Worm (Caenorhabditis elegans): ENCODE results near the gene abhd-3.2.
A peak's percentile ranks its signal among the peaks of the same experiment; 100 is the strongest.

abhd-3.2 gene

DNA sequence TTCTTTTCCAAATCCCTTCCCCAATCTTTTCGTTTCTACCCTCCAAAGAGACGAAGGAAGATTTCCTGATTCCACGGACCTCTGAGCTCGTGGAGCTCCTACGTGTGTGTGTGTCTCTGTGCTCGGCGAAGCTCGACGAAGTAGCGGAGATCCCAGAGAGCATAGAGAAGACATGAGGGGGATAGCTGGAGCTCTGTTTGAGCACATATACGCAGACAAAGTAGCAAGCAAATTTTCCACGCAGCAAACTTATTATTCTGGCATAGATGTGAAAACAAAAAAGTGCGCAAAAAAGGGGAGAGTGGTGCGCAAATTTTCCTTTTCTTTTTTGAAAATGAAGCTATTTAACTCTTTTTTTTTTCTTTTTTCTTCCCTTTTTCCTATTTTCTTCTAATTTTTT lies 44.9 kb downstream of the abhd-3.2 start (continued):
- peak; percentile 55 for TF ChIP-seq skn-1 (tag; optimal IDR thresholded peaks at IDR 0.05)
- TF ChIP-seq ama-1 (optimal IDR thresholded peaks at IDR 0.05) = no peak
- TF ChIP-seq nhr-28 (tag; optimal IDR thresholded peaks at IDR 0.05) = no peak
- TF ChIP-seq mep-1 (tag; optimal IDR thresholded peaks at IDR 0.05) = peak; percentile 4
- TF ChIP-seq zag-1 (tag; optimal IDR thresholded peaks at IDR 0.05) = no peak
- TF ChIP-seq lsy-2 (tag; optimal IDR thresholded peaks at IDR 0.05) = peak in 1 of 2 experiments; percentile 26
- no peak for TF ChIP-seq isw-1 (GFP tag; IDR thresholded peaks at IDR 0.05)
- TF ChIP-seq unc-30 (tag; optimal IDR thresholded peaks at IDR 0.05) = no peak
- TF ChIP-seq unc-130 (tag; optimal IDR thresholded peaks at IDR 0.05) = peak; percentile 13
- TF ChIP-seq F16B12.6 (tag; optimal IDR thresholded peaks at IDR 0.05) = no peak
- TF ChIP-seq nhr-19 (GFP tag; conservative IDR thresholded peaks at IDR 0.05) = no peak
- no peak for TF ChIP-seq hpl-2 (GFP tag; optimal IDR thresholded peaks at IDR 0.05)
- peak; percentile 49 for TF ChIP-seq fkh-8 (tag; optimal IDR thresholded peaks at IDR 0.05)
- TF ChIP-seq nhr-77 (tag; optimal IDR thresholded peaks at IDR 0.05) = no peak
- no peak for TF ChIP-seq pag-3 (tag; optimal IDR thresholded peaks at IDR 0.05; ENCODE audit: borderline replicate concordance, insufficient read depth)
- TF ChIP-seq alr-1 (tag; optimal IDR thresholded peaks at IDR 0.05; ENCODE audit: borderline replicate concordance) = no peak
- no peak for TF ChIP-seq hlh-4 (tag; optimal IDR thresholded peaks at IDR 0.05)
- no peak for TF ChIP-seq elt-2 (tag; optimal IDR thresholded peaks at IDR 0.05)
- TF ChIP-seq nhr-20 (tag; optimal IDR thresholded peaks at IDR 0.05) = no peak
- no peak for TF ChIP-seq ces-1 (GFP tag; optimal IDR thresholded peaks at IDR 0.05)
- TF ChIP-seq ztf-11 (tag; optimal IDR thresholded peaks at IDR 0.05) = no peak
- TF ChIP-seq nhr-47 (tag; optimal IDR thresholded peaks at IDR 0.05) = peak; percentile 47
- no peak for TF ChIP-seq nhr-12 (tag; optimal IDR thresholded peaks at IDR 0.05)
- TF ChIP-seq ceh-90 (tag; optimal IDR thresholded peaks at IDR 0.05) = no peak
- no peak for TF ChIP-seq vab-15 (tag; optimal IDR thresholded peaks at IDR 0.05)
- no peak for TF ChIP-seq nhr-237 (tag; optimal IDR thresholded peaks at IDR 0.05)
- TF ChIP-seq sptf-1 (tag; optimal IDR thresholded peaks at IDR 0.05) = no peak
- TF ChIP-seq nhr-76 (tag; optimal IDR thresholded peaks at IDR 0.05) = no peak
- TF ChIP-seq ets-5 (GFP tag; IDR thresholded peaks at IDR 0.05) = no peak
- no peak for TF ChIP-seq mab-9 (GFP tag; IDR thresholded peaks at IDR 0.05)
- no peak for TF ChIP-seq ceh-8 (GFP tag; optimal IDR thresholded peaks at IDR 0.05)

ce11 chrX:927632-928031 lies 50.2 kb downstream of the abhd-3.2 start:
- TF ChIP-seq elt-2 (tag; optimal IDR thresholded peaks at IDR 0.05) (no peak), lin-39 (tag; optimal IDR thresholded peaks at IDR 0.05) (no peak), egl-13 (tag; optimal IDR thresholded peaks at IDR 0.05) (no peak), ceh-90 (tag; optimal IDR thresholded peaks at IDR 0.05) (no peak), skn-1 (tag; optimal IDR thresholded peaks at IDR 0.05) (peak; percentile 10), hlh-17 (GFP tag; optimal IDR thresholded peaks at IDR 0.05; ENCODE audit: borderline replicate concordance) (no peak), grh-1 (GFP tag; IDR thresholded peaks at IDR 0.05) (no peak), unc-98 (GFP tag; IDR thresholded peaks at IDR 0.05) (no peak), nhr-237 (tag; optimal IDR thresholded peaks at IDR 0.05) (no peak), hlh-4 (tag; optimal IDR thresholded peaks at IDR 0.05) (no peak), nhr-11 (tag; optimal IDR thresholded peaks at IDR 0.05) (no peak), unc-62 (GFP tag; optimal IDR thresholded peaks at IDR 0.05) (no peak), lin-13 (GFP tag; optimal IDR thresholded peaks at IDR 0.05) (no peak), pax-3 (tag; optimal IDR thresholded peaks at IDR 0.05) (no peak), unc-86 (tag; optimal IDR thresholded peaks at IDR 0.05) (no peak), nhr-12 (tag; optimal IDR thresholded peaks at IDR 0.05) (no peak), ceh-82 (tag; optimal IDR thresholded peaks at IDR 0.05) (no peak), zag-1 (tag; optimal IDR thresholded peaks at IDR 0.05) (no peak), ztf-4 (tag; optimal IDR thresholded peaks at IDR 0.05) (no peak), nhr-85 (tag) (no peak), rnt-1 (tag; optimal IDR thresholded peaks at IDR 0.05) (peak; percentile 31), fkh-4 (tag; optimal IDR thresholded peaks at IDR 0.05; ENCODE audit: borderline replicate concordance) (no peak), pqm-1 (tag; optimal IDR thresholded peaks at IDR 0.05) (no peak), elt-3 (tag; optimal IDR thresholded peaks at IDR 0.05) (no peak), ceh-63 (GFP tag; optimal IDR thresholded peaks at IDR 0.05) (no peak), blmp-1 (tag; optimal IDR thresholded peaks at IDR 0.05) (peak; percentile 76), sup-37 (GFP tag; optimal IDR thresholded peaks at IDR 0.05) (no peak), C34B4.2 (tag; optimal IDR thresholded peaks at IDR 0.05) (no peak), lin-14 (GFP tag; optimal IDR thresholded peaks at IDR 0.05) (peak; percentile 62), nhr-84 (tag; optimal IDR thresholded peaks at IDR 0.05) (no peak)
